Fruit fly (Drosophila melanogaster) whole organism: Measurements from ENCODE around the gene CG9016.

ENCODE experiments used
- CG8478 ChIP-seq: fragments of >200 bp; optimal IDR thresholded peaks from 2 replicates; lab custom pipeline; 2018; ENCODE audit warnings: inconsistent platforms
- Dll ChIP-seq: fragments of >200 bp; optimal IDR thresholded peaks from 2 replicates; lab custom pipeline; 2017
- EcR ChIP-seq, 2 experiments: fragments of >200 bp; optimal IDR thresholded peaks; 2 replicates each; lab custom pipeline; 2017; ENCODE audit warnings: missing biosample characterization in 2 of 2, missing genetic modification characterization in 2 of 2, missing genetic modification reagents in 2 of 2
- pan ChIP-seq: fragments of >200 bp; optimal IDR thresholded peaks from 2 replicates; lab custom pipeline; 2017
- psq ChIP-seq: fragments of >200 bp; optimal IDR thresholded peaks from 2 replicates; lab custom pipeline; 2017
- usp ChIP-seq: fragments of >200 bp; optimal IDR thresholded peaks from 2 replicates; lab custom pipeline; 2017; ENCODE audit warnings: missing biosample characterization, missing genetic modification characterization, mixed read lengths

Gene CG9016

DNA sequence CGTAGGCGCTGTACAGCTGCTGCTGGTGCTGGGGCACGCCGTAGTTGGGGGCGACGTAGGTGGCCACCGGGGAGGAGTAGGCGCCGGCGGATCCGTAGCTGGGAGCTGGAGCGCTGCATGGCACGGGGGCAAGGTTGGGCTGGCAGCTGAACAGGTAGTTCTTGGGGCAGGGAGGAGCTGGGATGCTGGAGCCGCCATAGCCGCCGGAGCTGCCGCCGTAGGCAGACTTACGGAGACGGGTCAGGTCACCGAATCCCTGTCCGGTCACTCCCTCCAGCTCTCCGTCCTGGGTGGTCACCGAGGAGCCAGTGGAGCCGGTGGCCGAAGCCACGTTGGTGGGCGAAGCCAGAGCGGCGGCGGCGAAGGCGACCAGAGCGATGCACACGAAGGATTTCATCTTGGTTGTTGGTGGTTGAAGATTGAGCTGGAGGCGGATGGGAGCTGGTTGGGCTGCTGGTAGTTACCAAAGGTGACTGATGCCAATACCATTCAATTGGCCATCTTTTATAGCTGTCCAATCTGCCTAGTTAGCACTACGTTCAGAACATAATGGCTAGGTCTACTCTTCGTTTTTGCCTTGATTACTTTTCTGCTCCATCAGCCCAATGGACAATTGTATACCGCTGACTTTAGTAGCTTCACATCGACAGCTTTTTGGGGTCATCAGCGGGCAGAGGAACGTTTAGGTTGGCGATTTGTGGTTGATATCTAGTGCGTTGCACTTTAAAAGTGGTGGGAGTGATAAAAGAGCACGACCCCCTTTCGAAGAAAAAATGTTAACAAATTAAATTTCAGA lies 36.6 kb upstream of the CG9016 start, which contains the start of gene Vm26Aa:
Gene Vm26Aa, minus strand, starts transcription at position 478 of the 796 bp plus-strand sequence.
- TF ChIP-seq CG8478 (lab: Kevin White, UChicago): no peak
- TF ChIP-seq EcR (GFP tag; optimal IDR thresholded peaks at IDR 0.05; lab: Kevin White, UChicago): no peak
- no peak for TF ChIP-seq usp (GFP tag; lab: Kevin White, UChicago)
- TF ChIP-seq pan (lab: Kevin White, UChicago): no peak
- TF ChIP-seq psq: no peak
- no peak for TF ChIP-seq Dll (lab: Kevin White, UChicago)

DNA sequence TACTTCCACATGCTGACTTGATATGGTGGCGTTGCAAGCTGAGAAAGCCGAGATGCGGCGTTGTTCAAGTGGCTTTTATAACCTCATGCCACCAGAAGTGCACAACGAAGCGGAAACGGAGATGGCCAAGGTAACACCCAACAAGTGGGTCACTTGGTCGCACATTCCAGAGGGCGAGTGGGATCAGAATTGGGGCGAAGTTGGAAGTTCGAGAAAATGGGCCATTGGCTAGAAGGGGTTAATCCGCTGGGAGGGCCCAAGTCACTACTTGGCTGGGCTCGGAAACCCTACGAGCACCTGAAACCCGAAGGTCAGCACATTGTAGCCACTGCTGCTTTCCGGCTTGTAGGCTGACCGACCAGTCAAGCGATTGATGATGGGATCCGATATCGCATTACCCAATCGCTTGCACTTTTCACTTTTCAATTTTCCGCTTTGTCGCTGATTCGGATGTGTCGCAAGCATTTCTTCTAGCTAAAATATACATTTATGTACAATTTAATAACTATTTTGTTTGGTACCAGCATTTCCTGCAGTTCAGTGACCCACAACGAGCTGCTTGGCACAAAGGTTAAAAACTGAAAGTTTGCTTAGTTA lies 35.2 kb upstream of the CG9016 start, which contains the start of gene Vm26Ac:
Gene Vm26Ac, minus strand, starts transcription at position 51 of the 597 bp plus-strand sequence.
- TF ChIP-seq pan (lab: Kevin White, UChicago) (no peak), CG8478 (lab: Kevin White, UChicago) (no peak)

DNA sequence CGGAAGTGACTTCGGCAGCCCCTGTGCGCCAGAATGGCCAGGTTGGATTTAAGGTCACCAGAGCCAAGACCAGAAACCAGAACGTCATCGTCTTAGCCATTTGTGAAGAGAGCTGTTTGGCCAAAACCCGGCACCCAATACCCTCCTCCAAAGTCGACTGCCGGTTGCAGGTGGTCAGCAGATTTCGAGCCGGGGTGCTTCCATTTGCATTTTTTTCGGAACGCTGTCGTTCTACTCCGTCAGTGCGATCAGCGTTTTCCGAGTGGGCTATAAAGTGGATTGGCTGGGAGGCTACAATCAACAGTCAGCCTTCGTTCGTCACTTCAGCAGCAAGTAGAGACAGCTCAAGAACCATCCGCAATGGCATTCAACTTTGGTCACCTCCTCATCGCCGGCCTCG lies 33.3 kb upstream of the CG9016 start, which contains the start of the genes CG13998 and Vm26Ab:
Gene CG13998, minus strand, starts transcription at position 114 of the 400 bp plus-strand sequence.
Gene Vm26Ab, plus strand, starts transcription at position 299 of the 400 bp plus-strand sequence.
- no peak for TF ChIP-seq EcR (GFP tag; optimal IDR thresholded peaks at IDR 0.05; lab: Kevin White, UChicago)
- no peak for TF ChIP-seq pan (lab: Kevin White, UChicago)
- no peak for TF ChIP-seq usp (GFP tag; lab: Kevin White, UChicago)
- TF ChIP-seq CG8478 (lab: Kevin White, UChicago): no peak
- TF ChIP-seq psq: no peak
- TF ChIP-seq Dll (lab: Kevin White, UChicago): no peak

DNA sequence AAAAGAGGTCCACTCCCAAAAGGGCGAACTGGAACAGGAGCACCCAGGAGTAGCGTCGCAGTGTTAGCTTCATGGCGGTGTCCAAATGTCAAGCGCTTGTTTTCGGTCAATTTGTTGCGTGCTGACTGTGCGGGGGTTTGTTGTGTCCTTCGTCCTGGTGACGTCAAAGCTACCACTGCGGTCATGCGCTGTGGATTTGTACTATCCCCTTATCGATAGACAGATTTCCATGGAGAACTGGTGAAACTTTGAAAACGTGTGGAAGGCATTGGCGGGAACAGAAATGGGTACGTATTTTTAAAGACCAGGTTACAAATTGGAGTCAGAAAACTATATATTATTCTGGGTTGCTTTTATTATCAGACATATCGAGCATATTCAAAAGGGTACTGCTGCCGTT lies 32.7 kb upstream of the CG9016 start, which contains the start of gene CG13999:
Gene CG13999, minus strand, starts transcription at position 314 of the 400 bp plus-strand sequence.
- TF ChIP-seq CG8478 (lab: Kevin White, UChicago): no peak
- no peak for TF ChIP-seq pan (lab: Kevin White, UChicago)
- TF ChIP-seq usp (GFP tag; lab: Kevin White, UChicago): no peak
- TF ChIP-seq Dll (lab: Kevin White, UChicago): no peak

DNA sequence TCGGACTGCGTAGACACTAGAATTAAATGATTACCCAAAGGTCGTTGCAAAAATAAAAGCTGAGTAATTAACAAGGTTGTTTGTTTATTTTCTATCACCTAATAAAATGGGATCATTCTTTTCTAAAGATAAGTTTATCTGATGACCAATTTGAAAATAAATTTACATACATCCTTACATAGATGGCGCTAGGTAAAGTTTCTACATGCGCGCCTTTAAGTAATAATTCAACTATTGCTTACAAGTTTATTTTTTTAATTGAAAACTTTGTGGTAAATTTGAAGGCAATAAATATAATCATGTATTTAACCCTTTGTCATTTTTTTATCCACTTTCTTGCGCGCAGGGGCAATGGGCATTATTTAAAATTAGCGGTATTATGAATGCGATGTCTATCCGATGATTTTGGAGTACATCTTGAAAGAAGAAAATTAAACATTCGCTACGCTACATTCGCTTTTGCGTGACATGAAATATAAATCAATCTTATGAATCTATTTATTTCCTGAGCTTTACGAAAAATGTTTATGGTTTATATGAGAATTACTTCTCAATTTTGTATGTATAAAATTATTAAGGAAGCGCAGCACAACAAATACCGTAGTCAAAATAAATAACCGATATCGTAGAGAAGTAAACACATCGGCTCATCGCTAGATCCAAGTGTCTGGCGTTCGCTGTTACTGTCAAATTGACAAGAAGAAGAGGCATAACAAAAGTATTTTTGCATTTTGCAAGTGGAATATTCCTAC lies 25.5 kb upstream of the CG9016 start, which contains the start of gene CG9044:
Gene CG9044, plus strand, starts transcription at position 676 of the 752 bp plus-strand sequence.
- TF ChIP-seq pan (lab: Kevin White, UChicago) (no peak), psq (no peak), usp (GFP tag; lab: Kevin White, UChicago) (no peak), EcR (GFP tag; optimal IDR thresholded peaks at IDR 0.05; lab: Kevin White, UChicago) (no peak), CG8478 (lab: Kevin White, UChicago) (no peak), Dll (lab: Kevin White, UChicago) (no peak)

DNA sequence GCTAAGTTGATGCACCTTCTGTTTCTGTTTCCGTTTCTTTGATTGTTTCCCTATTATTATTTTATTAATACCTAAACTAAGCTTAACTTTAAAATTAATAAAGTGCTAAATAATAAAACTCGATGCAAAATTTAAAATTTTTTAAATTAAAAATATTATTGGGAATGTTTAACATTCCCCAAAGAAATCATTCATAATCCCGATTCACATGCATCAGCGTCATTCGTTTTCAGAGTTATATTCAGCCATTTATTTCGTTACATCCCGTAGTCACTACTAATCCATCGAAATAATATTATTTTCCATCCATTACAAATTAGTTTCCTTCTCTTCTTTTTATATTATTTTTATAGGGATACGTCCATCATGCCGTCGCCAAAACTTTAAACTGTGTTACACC lies 24.1 kb upstream of the CG9016 start:
- TF ChIP-seq usp (GFP tag; lab: Kevin White, UChicago): no peak
- TF ChIP-seq CG8478 (lab: Kevin White, UChicago): no peak
- no peak for TF ChIP-seq pan (lab: Kevin White, UChicago)
- no peak for TF ChIP-seq EcR (GFP tag; optimal IDR thresholded peaks at IDR 0.05; lab: Kevin White, UChicago)
- TF ChIP-seq Dll (lab: Kevin White, UChicago): no peak
- no peak for TF ChIP-seq psq

DNA sequence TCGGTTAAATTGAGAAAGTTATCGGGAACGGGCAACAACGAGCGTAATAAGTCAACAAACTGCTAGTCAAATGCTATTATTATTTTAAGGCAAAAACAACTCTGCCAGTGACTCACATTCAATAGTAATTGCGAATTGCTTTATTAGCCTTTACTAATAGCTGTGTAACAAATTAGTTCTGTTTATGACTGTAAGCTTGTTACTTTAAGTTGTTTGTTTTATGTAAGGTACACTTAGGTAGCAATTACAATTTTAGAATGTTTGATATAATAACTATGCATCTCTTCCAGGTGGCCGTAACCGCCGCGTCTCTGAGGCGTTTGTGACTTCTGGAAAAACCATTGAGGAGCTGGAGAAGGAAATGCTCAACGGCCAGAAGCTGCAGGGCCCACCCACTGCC lies 23.3 kb upstream of the CG9016 start:
- TF ChIP-seq pan (lab: Kevin White, UChicago) (no peak), CG8478 (lab: Kevin White, UChicago) (no peak), EcR (GFP tag; optimal IDR thresholded peaks at IDR 0.05; lab: Kevin White, UChicago) (no peak), psq (no peak), Dll (lab: Kevin White, UChicago) (no peak), usp (GFP tag; lab: Kevin White, UChicago) (no peak)

DNA sequence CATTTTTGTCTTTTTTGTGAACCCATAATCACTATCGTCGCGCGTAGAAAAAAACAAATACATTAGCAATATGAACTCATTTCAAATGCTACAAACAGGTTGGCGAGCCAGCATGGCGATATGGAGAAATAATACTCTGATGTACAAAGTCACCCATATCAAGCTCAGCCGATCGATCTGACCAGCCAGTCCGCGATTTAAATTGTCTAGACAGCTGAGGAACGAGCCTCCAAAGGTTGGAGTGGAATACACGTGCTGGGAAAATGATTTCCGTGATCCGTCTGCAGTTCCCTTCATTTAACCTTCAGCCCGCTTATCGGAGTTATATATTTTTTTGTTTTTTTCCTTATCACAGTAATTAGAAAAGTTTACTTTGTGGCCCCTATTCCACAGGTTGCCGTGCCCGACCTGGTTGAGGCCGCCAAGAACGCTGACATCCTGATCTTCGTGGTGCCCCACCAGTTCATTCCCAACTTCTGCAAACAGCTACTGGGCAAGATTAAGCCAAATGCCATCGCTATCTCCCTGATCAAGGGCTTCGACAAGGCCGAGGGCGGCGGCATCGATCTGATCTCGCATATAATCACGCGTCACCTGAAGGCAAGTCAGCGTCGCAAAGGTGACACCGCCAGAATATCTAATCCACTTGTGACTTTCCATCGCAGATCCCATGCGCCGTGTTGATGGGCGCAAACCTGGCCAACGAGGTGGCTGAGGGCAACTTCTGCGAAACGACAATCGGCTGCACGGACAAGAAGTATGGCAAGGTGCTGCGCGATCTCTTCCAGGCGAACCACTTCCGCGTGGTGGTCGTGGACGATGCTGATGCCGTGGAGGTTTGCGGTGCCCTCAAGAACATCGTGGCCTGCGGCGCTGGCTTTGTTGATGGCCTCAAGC lies 22.4 kb upstream of the CG9016 start:
- TF ChIP-seq Dll (lab: Kevin White, UChicago): no peak
- no peak for TF ChIP-seq psq
- TF ChIP-seq CG8478 (lab: Kevin White, UChicago): no peak
- TF ChIP-seq pan (lab: Kevin White, UChicago): no peak
- TF ChIP-seq EcR (GFP tag; optimal IDR thresholded peaks at IDR 0.05; lab: Kevin White, UChicago): no peak
- no peak for TF ChIP-seq usp (GFP tag; lab: Kevin White, UChicago)

DNA sequence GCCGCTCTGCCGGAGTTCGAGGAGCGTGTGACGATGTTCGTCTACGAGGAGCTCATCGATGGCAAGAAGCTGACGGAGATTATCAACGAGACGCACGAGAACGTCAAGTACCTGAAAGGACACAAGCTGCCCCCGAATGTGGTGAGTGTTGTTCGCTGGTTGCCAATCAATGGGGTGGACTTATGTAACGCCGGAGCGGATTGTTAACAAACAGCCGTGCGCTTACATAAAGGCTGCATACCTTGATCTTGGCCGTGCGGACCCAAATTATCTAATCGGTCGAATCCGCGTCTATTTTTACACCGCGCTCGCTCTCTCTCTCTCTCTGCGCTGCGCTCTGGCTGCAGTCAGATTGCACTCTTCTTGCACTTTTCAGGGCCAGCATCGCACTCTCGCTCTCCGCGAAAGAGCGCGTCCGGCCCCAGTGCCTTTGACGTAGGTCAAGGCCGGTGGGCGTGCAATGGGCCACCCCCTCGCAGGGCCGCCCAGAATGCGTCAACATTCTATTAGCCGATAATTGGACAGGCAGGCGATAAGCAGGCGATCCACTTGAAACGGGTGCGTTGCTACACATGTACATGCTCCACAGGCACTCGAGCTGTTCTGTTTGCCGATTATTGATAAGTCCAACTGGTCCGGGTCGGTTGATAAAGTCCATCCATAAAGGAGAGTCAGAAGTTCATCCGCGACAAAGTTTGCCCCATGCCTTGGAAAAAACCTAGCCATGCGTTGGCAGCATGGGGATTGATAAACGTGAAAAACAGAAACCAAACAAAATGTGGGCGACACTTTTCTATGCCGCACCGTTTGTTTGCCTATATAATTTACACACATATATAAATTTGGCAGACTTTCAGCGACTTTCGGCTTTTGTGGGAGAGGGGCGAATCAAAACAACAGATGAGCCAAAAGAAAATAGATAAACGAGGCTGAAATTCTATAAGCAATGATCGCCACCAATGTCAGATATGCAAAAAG lies 21.1 kb upstream of the CG9016 start:
- TF ChIP-seq usp (GFP tag; lab: Kevin White, UChicago) (no peak), CG8478 (lab: Kevin White, UChicago) (no peak), Dll (lab: Kevin White, UChicago) (no peak), EcR (GFP tag; optimal IDR thresholded peaks at IDR 0.05; lab: Kevin White, UChicago) (no peak), pan (lab: Kevin White, UChicago) (no peak)
